Worm (Caenorhabditis elegans) whole organism, L4/young adult: ENCODE data around the gene cyn-4.

Experiments
- dao-5 ChIP-seq: sonication (generic microtip); optimal IDR thresholded peaks from 2 replicates; lab custom pipeline; 2016; ENCODE audit warnings: missing genotype, missing genetic modification characterization, moderate library complexity, missing compliant biosample characterization
- him-1 ChIP-seq: sonication (generic microtip); optimal IDR thresholded peaks from 2 replicates; lab custom pipeline; 2016; ENCODE audit warnings: missing genotype, missing genetic modification reagents, missing genetic modification characterization, missing compliant biosample characterization

- TF ChIP-seq dao-5 (tag; lab: Kevin White, UChicago) = no peak
- no peak for TF ChIP-seq him-1 (tag; lab: Kevin White, UChicago)
These were observed 45.9 kb upstream of the cyn-4 start, which contains the start of gene tba-4 for ce11 chrII:10918293-10918756.
